Worm (Caenorhabditis elegans): ENCODE data around the gene F18E3.11.

DNA sequence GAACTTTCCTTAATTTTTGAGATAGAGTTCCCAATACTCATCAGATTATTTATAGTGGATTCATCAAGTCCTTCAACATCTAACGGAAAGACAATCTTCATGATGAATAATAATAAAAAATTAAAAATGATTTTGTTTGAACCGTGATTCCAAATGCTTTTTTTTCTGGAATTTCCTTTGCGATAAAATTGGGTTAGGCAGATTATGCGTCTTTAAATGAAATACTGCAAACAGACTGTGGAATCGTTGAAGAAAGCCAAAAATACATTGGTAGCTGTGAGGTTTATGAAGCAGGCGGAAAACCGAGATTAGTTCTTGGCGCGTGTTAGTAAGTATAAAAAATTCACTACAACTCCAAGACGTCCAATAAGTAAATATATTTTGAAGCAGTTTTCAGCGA, 13.3 kb downstream of the F18E3.11 start, which contains the start of gene srw-68:
- TF ChIP-seq dao-5 (tag; optimal IDR thresholded peaks at IDR 0.05) (no peak), him-1 (tag; optimal IDR thresholded peaks at IDR 0.05) (no peak)

All from whole organism, L4/young adult.